Fruit fly (Drosophila melanogaster): ENCODE results near the gene cmpy.

The cmpy gene

dm6 chr3L:20739414-20739813 lies 20.4 kb upstream of the cmpy start, which contains the start of gene Gr77a:
Gene Gr77a, minus strand, starts transcription at chr3L:20739430.
- TF ChIP-seq OdsH (GFP tag; optimal IDR thresholded peaks at IDR 0.05) (no peak), rgr (GFP tag; optimal IDR thresholded peaks at IDR 0.05) (peak; percentile 0), N (GFP tag; optimal IDR thresholded peaks at IDR 0.05) (no peak), sv (GFP tag; optimal IDR thresholded peaks at IDR 0.05) (no peak), Vsx2 (GFP tag; optimal IDR thresholded peaks at IDR 0.05; ENCODE audit: partially characterized antibody) (no peak), usp (GFP tag; optimal IDR thresholded peaks at IDR 0.05) (no peak), Abd-B (GFP tag; optimal IDR thresholded peaks at IDR 0.05) (no peak), foxo (GFP tag; optimal IDR thresholded peaks at IDR 0.05) (peak in 1 of 2 experiments; percentile 19), Dif (GFP tag; optimal IDR thresholded peaks at IDR 0.05; ENCODE audit: partially characterized antibody) (no peak), fru (GFP tag; optimal IDR thresholded peaks at IDR 0.05) (peak; percentile 7), Mio (GFP tag; optimal IDR thresholded peaks at IDR 0.05) (no peak), psq (GFP tag; optimal IDR thresholded peaks at IDR 0.05) (no peak)

dm6 chr3L:20737346-20737745 lies 18.3 kb upstream of the cmpy start:
- TF ChIP-seq pan (optimal IDR thresholded peaks at IDR 0.05) (no peak), foxo (GFP tag; optimal IDR thresholded peaks at IDR 0.05) (peak in 1 of 2 experiments; percentile 1), rgr (GFP tag; optimal IDR thresholded peaks at IDR 0.05) (peak; percentile 7), CG32264 (GFP tag; optimal IDR thresholded peaks at IDR 0.05) (no peak), brk (GFP tag; optimal IDR thresholded peaks at IDR 0.05) (no peak), sage (GFP tag; optimal IDR thresholded peaks at IDR 0.05) (no peak), usp (GFP tag; optimal IDR thresholded peaks at IDR 0.05) (no peak), Abd-B (GFP tag; optimal IDR thresholded peaks at IDR 0.05) (no peak), dl (GFP tag; optimal IDR thresholded peaks at IDR 0.05; ENCODE audit: insufficient read depth in 1 of 2, partially characterized antibody in 2 of 2) (no peak), sv (GFP tag; optimal IDR thresholded peaks at IDR 0.05) (no peak), CrebA (GFP tag; optimal IDR thresholded peaks at IDR 0.05; ENCODE audit: borderline replicate concordance) (no peak), fru (GFP tag; optimal IDR thresholded peaks at IDR 0.05) (no peak), h (GFP tag; optimal IDR thresholded peaks at IDR 0.05) (peak; percentile 44), woc (GFP tag; optimal IDR thresholded peaks at IDR 0.05) (no peak), Jra (GFP tag; optimal IDR thresholded peaks at IDR 0.05) (no peak), Sp1 (GFP tag; optimal IDR thresholded peaks at IDR 0.05) (peak; percentile 2), Dfd (GFP tag; optimal IDR thresholded peaks at IDR 0.05) (no peak), HLH106 (tag; optimal IDR thresholded peaks at IDR 0.05) (no peak), OdsH (GFP tag; optimal IDR thresholded peaks at IDR 0.05) (peak; percentile 10)

- TF ChIP-seq rgr (GFP tag; optimal IDR thresholded peaks at IDR 0.05) (peak; percentile 11), lola (GFP tag; optimal IDR thresholded peaks at IDR 0.05) (no peak)
Measured at dm6 chr3L:20736266-20736665, 17.3 kb upstream of the cmpy start.

dm6 chr3L:20734258-20734624 lies 15.2 kb upstream of the cmpy start:
- TF ChIP-seq HLH106 (tag; optimal IDR thresholded peaks at IDR 0.05) = no peak
- no peak for TF ChIP-seq CG32264 (GFP tag; optimal IDR thresholded peaks at IDR 0.05)
- no peak for TF ChIP-seq lola (GFP tag; optimal IDR thresholded peaks at IDR 0.05)
- no peak for TF ChIP-seq brk (GFP tag; optimal IDR thresholded peaks at IDR 0.05)
- TF ChIP-seq pan (optimal IDR thresholded peaks at IDR 0.05) = no peak
- no peak for TF ChIP-seq CG9705 (GFP tag; optimal IDR thresholded peaks at IDR 0.05)

dm6 chr3L:20733530-20734257 lies 14.7 kb upstream of the cmpy start:
- TF ChIP-seq Jra (GFP tag; optimal IDR thresholded peaks at IDR 0.05) (no peak), CG32264 (GFP tag; optimal IDR thresholded peaks at IDR 0.05) (no peak), Rel (GFP tag; optimal IDR thresholded peaks at IDR 0.05) (no peak), Rel (tag; optimal IDR thresholded peaks at IDR 0.05) (peak; percentile 26), dl (GFP tag; optimal IDR thresholded peaks at IDR 0.05; ENCODE audit: insufficient read depth in 1 of 2, partially characterized antibody in 2 of 2) (peak in 1 of 2 experiments; percentile 74), sv (GFP tag; optimal IDR thresholded peaks at IDR 0.05) (no peak), Hr83 (GFP tag; optimal IDR thresholded peaks at IDR 0.05; ENCODE audit: poor library complexity, severe bottlenecking) (peak; percentile 16), Dif (GFP tag; optimal IDR thresholded peaks at IDR 0.05; ENCODE audit: partially characterized antibody) (peak; percentile 54), ey (GFP tag; optimal IDR thresholded peaks at IDR 0.05) (peak; percentile 2), HLH106 (tag; optimal IDR thresholded peaks at IDR 0.05) (peak; percentile 1)
